Worm (Caenorhabditis elegans) whole organism, young adult: Measurements from ENCODE around the gene W06D11.3.

Source experiments
- B0261.1 ChIP-seq: sonication (generic microtip); optimal IDR thresholded peaks from 2 replicates; lab custom pipeline; 2016; ENCODE audit warnings: mild to moderate bottlenecking, missing genetic modification characterization, moderate library complexity, missing compliant biosample characterization
- Y56A3A.18 ChIP-seq: fragments of 200-800 bp; sonication (Bioruptor generic); IDR thresholded peaks from 2 replicates; pipeline ENCODE4 v1.3.6; 2022; ENCODE audit warnings: missing genetic modification reagents, missing genetic modification characterization, missing compliant biosample characterization
- cebp-1 ChIP-seq, 2 experiments: fragments of 200-800 bp in 1 of 2; sonication (Bioruptor generic) in 1 of 2; sonication (generic microtip) in 1 of 2; IDR thresholded peaks in 1 of 2; optimal IDR thresholded peaks in 1 of 2; 2 replicates each; pipeline versions ENCODE4 v1.3.6 to Lab custom; 2017 to 2022; ENCODE audit warnings: missing compliant biosample characterization in 2 of 2, missing genetic modification characterization in 2 of 2, mild to moderate bottlenecking in 1 of 2, missing genetic modification reagents in 1 of 2, moderate library complexity in 1 of 2
- dpl-1 ChIP-seq: fragments of 150-350 bp; optimal IDR thresholded peaks from 2 replicates; lab custom pipeline; 2014; ENCODE audit warnings: missing biosample characterization, missing genetic modification reagents, missing genetic modification characterization
- hmg-1.2 ChIP-seq: fragments of 200-800 bp; sonication (Bioruptor generic); IDR thresholded peaks from 2 replicates; pipeline ENCODE4 v1.3.6; 2022; ENCODE audit warnings: missing genetic modification reagents, missing genetic modification characterization, missing compliant biosample characterization
- sdz-38 ChIP-seq: sonication (generic microtip); optimal IDR thresholded peaks from 2 replicates; lab custom pipeline; 2016; ENCODE audit warnings: missing genotype, missing genetic modification characterization, missing compliant biosample characterization
- sea-2 ChIP-seq: fragments of 200-800 bp; sonication (Bioruptor generic); IDR thresholded peaks from 2 replicates; pipeline ENCODE4 v1.3.6; 2022; ENCODE audit warnings: missing genetic modification characterization, missing compliant biosample characterization
- snpc-1.3 ChIP-seq: sonication (generic microtip); optimal IDR thresholded peaks from 2 replicates; lab custom pipeline; 2017; ENCODE audit warnings: missing genetic modification characterization, mild to moderate bottlenecking, missing compliant biosample characterization, antibody characterized with exemption, moderate library complexity, missing genotype, missing genetic modification reagents; ENCODE audit not compliant: insufficient read depth
- snpc-4 ChIP-seq, 5 experiments: fragments of 150-350 bp in 1 of 5; sonication (generic microtip) in 4 of 5; optimal IDR thresholded peaks; 2 replicates each; lab custom pipeline; 2014 to 2018; ENCODE audit warnings: missing genetic modification characterization in 5 of 5, missing biosample characterization in 3 of 5, antibody characterized with exemption in 2 of 5, mild to moderate bottlenecking in 2 of 5, missing compliant biosample characterization in 2 of 5, missing genotype in 2 of 5, moderate library complexity in 2 of 5, missing genetic modification reagents in 1 of 5
- unc-130 ChIP-seq: sonication (generic microtip); optimal IDR thresholded peaks from 2 replicates; lab custom pipeline; 2016; ENCODE audit warnings: missing genetic modification reagents, missing genetic modification characterization, missing compliant biosample characterization
- ztf-3 ChIP-seq: fragments of 200-800 bp; sonication (Bioruptor generic); optimal IDR thresholded peaks from 2 replicates; lab custom pipeline; 2018; ENCODE audit warnings: mild to moderate bottlenecking, missing genetic modification characterization, missing compliant biosample characterization

ce11 chrX:12313779-12314178, 15.3 kb downstream of the W06D11.3 start:
- TF ChIP-seq dpl-1 (GFP tag; lab: Kevin White, UChicago) (no peak), Y56A3A.18 (GFP tag; lab: Robert Waterston, UW) (no peak), hmg-1.2 (GFP tag; lab: Robert Waterston, UW) (no peak), unc-130 (GFP tag; lab: Kevin White, UChicago) (no peak), sdz-38 (tag; lab: Kevin White, UChicago) (no peak), snpc-4 (GFP tag; optimal IDR thresholded peaks at IDR 0.05; lab: Kevin White, UChicago) (no peak), snpc-4 (tag; optimal IDR thresholded peaks at IDR 0.05; lab: Kevin White, UChicago) (no peak), snpc-1.3 (tag; lab: Kevin White, UChicago) (no peak), sea-2 (GFP tag; lab: Robert Waterston, UW) (no peak), cebp-1 (GFP tag; IDR thresholded peaks at IDR 0.05; lab: Robert Waterston, UW) (no peak), cebp-1 (tag; optimal IDR thresholded peaks at IDR 0.05; lab: Kevin White, UChicago) (no peak), ztf-3 (GFP tag; lab: Kevin White, UChicago) (no peak), B0261.1 (tag; lab: Kevin White, UChicago) (no peak)
